Worm (Caenorhabditis elegans) whole organism, early embryonic: Measurements from ENCODE around the gene enu-3.2.
"Not testable (repeated sequence)": the region's sequence is repeated elsewhere in the genome, so short reads cannot be mapped to it uniquely, and the experiment has no call there.

Source experiments
- B0310.2 ChIP-seq: sonication (generic microtip); optimal IDR thresholded peaks from 2 replicates; lab custom pipeline; 2016; ENCODE audit warnings: mild to moderate bottlenecking, missing genetic modification characterization, missing compliant biosample characterization
- aly-1 ChIP-seq: sonication (generic microtip); optimal IDR thresholded peaks from 2 replicates; lab custom pipeline; 2016; ENCODE audit warnings: missing genetic modification characterization, missing compliant biosample characterization
- ama-1 ChIP-seq: fragments of 150-350 bp; optimal IDR thresholded peaks from 2 replicates; lab custom pipeline; 2014
- ceh-13 ChIP-seq: fragments of 200-800 bp; sonication (Bioruptor generic); optimal IDR thresholded peaks from 2 replicates; lab custom pipeline; 2018; ENCODE audit warnings: mild to moderate bottlenecking, missing genetic modification characterization, missing compliant biosample characterization
- ceh-36 ChIP-seq: sonication (generic microtip); optimal IDR thresholded peaks from 2 replicates; lab custom pipeline; 2016; ENCODE audit warnings: missing genetic modification characterization, inconsistent platforms, missing compliant biosample characterization
- ets-7 ChIP-seq: sonication (generic microtip); optimal IDR thresholded peaks from 2 replicates; lab custom pipeline; 2016; ENCODE audit warnings: missing genotype, missing genetic modification characterization, missing compliant biosample characterization
- flt-1 ChIP-seq: fragments of 200-800 bp; sonication (Bioruptor generic); IDR thresholded peaks from 2 replicates; pipeline ENCODE4 v1.3.6; 2022; ENCODE audit warnings: missing genetic modification characterization, missing compliant biosample characterization
- hmbx-1 ChIP-seq: sonication (generic microtip); optimal IDR thresholded peaks from 2 replicates; lab custom pipeline; 2016; ENCODE audit warnings: mild to moderate bottlenecking, missing genetic modification characterization, missing compliant biosample characterization
- hmg-4 ChIP-seq: fragments of 200-800 bp; sonication (Bioruptor generic); optimal IDR thresholded peaks from 2 replicates; lab custom pipeline; 2018; ENCODE audit warnings: mild to moderate bottlenecking, missing genetic modification characterization, missing compliant biosample characterization
- hnd-1 ChIP-seq: sonication (generic microtip); optimal IDR thresholded peaks from 2 replicates; lab custom pipeline; 2016; ENCODE audit warnings: missing genetic modification characterization, missing compliant biosample characterization
- pes-1 ChIP-seq: fragments of 200-800 bp; sonication (Bioruptor generic); IDR thresholded peaks from 2 replicates; pipeline ENCODE4 v1.3.6; 2022; ENCODE audit warnings: missing genetic modification reagents, missing genetic modification characterization, missing compliant biosample characterization
- scrt-1 ChIP-seq: fragments of 200-800 bp; sonication (Bioruptor generic); IDR thresholded peaks from 2 replicates; pipeline ENCODE4 v1.3.6; 2022; ENCODE audit warnings: missing genetic modification characterization, missing compliant biosample characterization
- sea-1 ChIP-seq: fragments of 200-800 bp; sonication (Bioruptor generic); conservative IDR thresholded peaks from 2 replicates; pipeline ENCODE4 v1.3.6; 2022; ENCODE audit warnings: missing genetic modification characterization, missing compliant biosample characterization
- tbx-11 ChIP-seq: fragments of 200-800 bp; sonication (Bioruptor generic); IDR thresholded peaks from 2 replicates; pipeline ENCODE4 v1.3.6; 2022; ENCODE audit warnings: missing genetic modification characterization, missing compliant biosample characterization
- tbx-37 ChIP-seq: fragments of 200-800 bp; sonication (Bioruptor generic); conservative IDR thresholded peaks from 2 replicates; pipeline ENCODE4 v1.3.6; 2022; ENCODE audit warnings: missing genetic modification reagents, missing genetic modification characterization, missing compliant biosample characterization
- tra-4 ChIP-seq: sonication (generic microtip); optimal IDR thresholded peaks from 2 replicates; lab custom pipeline; 2017; ENCODE audit warnings: missing genetic modification characterization, missing compliant biosample characterization

Gene enu-3.2

ce11 chrIII:4796039-4796438 is 11.0 kb upstream of the enu-3.2 start:
- TF ChIP-seq ets-7 (tag; lab: Kevin White, UChicago) = no peak
- TF ChIP-seq scrt-1 (GFP tag; lab: Robert Waterston, UW) = no peak
- peak; percentile 29 for TF ChIP-seq hmg-4 (GFP tag; lab: Kevin White, UChicago)

ce11 chrIII:4792560-4793136 is 7.6 kb upstream of the enu-3.2 start, which contains the start of gene mip-1:
mip-1 (plus strand) TSS chrIII:4793086.
- no peak for TF ChIP-seq ets-7 (tag; lab: Kevin White, UChicago)
- TF ChIP-seq hmg-4 (GFP tag; lab: Kevin White, UChicago) = no peak

- TF ChIP-seq ets-7 (tag; lab: Kevin White, UChicago) (no peak), flt-1 (no peak), ama-1 (lab: Kevin White, UChicago) (no peak), hnd-1 (no peak), tbx-11 (no peak), ceh-13 (GFP tag; lab: Kevin White, UChicago) (no peak)
Measured at ce11 chrIII:4785714-4786113, 679 bp upstream of the enu-3.2 start, which contains the start of gene mel-28. mel-28 (plus strand) TSS chrIII:4786080.

ce11 chrIII:4781937-4782576 is 3.0 kb downstream of the enu-3.2 start, which contains the start of the genes gex-5 and C38D4.10:
gex-5 (minus strand) TSS chrIII:4781987.
C38D4.10 (plus strand) TSS chrIII:4782526.
- TF ChIP-seq hmbx-1 (tag; lab: Kevin White, UChicago); tbx-37 (GFP tag; lab: Robert Waterston, UW); flt-1: not testable (repeated sequence)

ce11 chrIII:4779855-4780254 is 5.2 kb downstream of the enu-3.2 start, which contains the start of gene B0393.9:
B0393.9 (minus strand) TSS chrIII:4780157.
- TF ChIP-seq ets-7 (tag; lab: Kevin White, UChicago) (no peak), ceh-36 (no peak), pes-1 (GFP tag; lab: Robert Waterston, UW) (no peak), tbx-37 (GFP tag; lab: Robert Waterston, UW) (no peak)

ce11 chrIII:4778003-4778402 is 7.0 kb downstream of the enu-3.2 start, which contains the start of gene B0393.7:
B0393.7 (minus strand) TSS chrIII:4778103.
- TF ChIP-seq flt-1 (no peak), hnd-1 (no peak), tbx-37 (GFP tag; lab: Robert Waterston, UW) (no peak), ama-1 (lab: Kevin White, UChicago) (no peak), pes-1 (GFP tag; lab: Robert Waterston, UW) (no peak), scrt-1 (GFP tag; lab: Robert Waterston, UW) (no peak)

ce11 chrIII:4767869-4768645 is 17.0 kb downstream of the enu-3.2 start:
- TF ChIP-seq ceh-36 (no peak), ama-1 (lab: Kevin White, UChicago) (no peak), hmg-4 (GFP tag; lab: Kevin White, UChicago) (no peak)

ce11 chrIII:4766842-4767241 is 18.2 kb downstream of the enu-3.2 start:
- TF ChIP-seq ama-1 (lab: Kevin White, UChicago) (no peak), ceh-13 (GFP tag; lab: Kevin White, UChicago) (no peak), pes-1 (GFP tag; lab: Robert Waterston, UW) (no peak), tbx-37 (GFP tag; lab: Robert Waterston, UW) (no peak), flt-1 (no peak), hmbx-1 (tag; lab: Kevin White, UChicago) (no peak), hmg-4 (GFP tag; lab: Kevin White, UChicago) (no peak), ceh-36 (no peak)

- no peak for TF ChIP-seq sea-1
- no peak for TF ChIP-seq B0310.2 (tag; lab: Kevin White, UChicago)
- TF ChIP-seq aly-1 (tag; lab: Kevin White, UChicago) = no peak
Measured at ce11 chrIII:4765474-4765873, 19.6 kb downstream of the enu-3.2 start, which contains the start of gene B0393.5. B0393.5 (plus strand) TSS chrIII:4765774.

- TF ChIP-seq tra-4 (tag; lab: Kevin White, UChicago) (no peak), hmbx-1 (tag; lab: Kevin White, UChicago) (no peak), tbx-37 (GFP tag; lab: Robert Waterston, UW) (no peak), hmg-4 (GFP tag; lab: Kevin White, UChicago) (no peak), scrt-1 (GFP tag; lab: Robert Waterston, UW) (no peak), flt-1 (no peak), sea-1 (no peak), hnd-1 (no peak), ama-1 (lab: Kevin White, UChicago) (no peak), ceh-36 (no peak)
Measured at ce11 chrIII:4763509-4763908, 21.5 kb downstream of the enu-3.2 start, which contains the start of gene B0393.4. B0393.4 (minus strand) TSS chrIII:4763609.
